Fruit fly (Drosophila melanogaster) whole organism, embryonic: ENCODE data around the gene CG14958.
A peak's percentile ranks its signal among the peaks of the same experiment; 100 is the strongest.

Source experiments
- ATbp ChIP-seq: fragments of 200-800 bp; sonication (Bioruptor generic); optimal IDR thresholded peaks from 2 replicates; lab custom pipeline; 2017; ENCODE audit warnings: missing biosample characterization, mild to moderate bottlenecking, missing genetic modification characterization, missing genetic modification reagents
- Atf6 ChIP-seq: fragments of 200-800 bp; sonication (Bioruptor generic); IDR thresholded peaks from 2 replicates; pipeline ENCODE4 v1.3.6; 2022; ENCODE audit warnings: missing biosample characterization, missing genetic modification characterization
- B-H1 ChIP-seq: fragments of 200-800 bp; sonication (Bioruptor generic); IDR thresholded peaks from 3 replicates; pipeline ENCODE4 v1.3.6; 2022; ENCODE audit warnings: missing biosample characterization, missing genetic modification characterization
- CG10431 ChIP-seq: fragments of 200-800 bp; sonication (Bioruptor generic); optimal IDR thresholded peaks from 3 replicates; lab custom pipeline; 2018; ENCODE audit warnings: missing biosample characterization, mild to moderate bottlenecking, missing genetic modification characterization
- CG11085 ChIP-seq: fragments of 200-800 bp; sonication (Bioruptor generic); IDR thresholded peaks from 2 replicates; pipeline ENCODE4 v1.3.6; 2022; ENCODE audit warnings: missing biosample characterization, missing genetic modification characterization
- CG11695 ChIP-seq: fragments of 200-800 bp; sonication (Bioruptor generic); IDR thresholded peaks from 3 replicates; pipeline ENCODE4 v1.3.6; 2022; ENCODE audit warnings: missing biosample characterization, missing genetic modification characterization
- CG11723 ChIP-seq: fragments of 200-800 bp; sonication (Bioruptor generic); optimal IDR thresholded peaks from 2 replicates; lab custom pipeline; 2017; ENCODE audit warnings: missing biosample characterization, mild to moderate bottlenecking, missing genetic modification characterization
- CG14860 ChIP-seq: fragments of 200-800 bp; sonication (Bioruptor generic); IDR thresholded peaks from 3 replicates; pipeline ENCODE4 v1.3.6; 2022; ENCODE audit warnings: missing biosample characterization, missing genetic modification characterization; ENCODE audit not compliant: partially characterized antibody
- CG14965 ChIP-seq: fragments of 200-800 bp; sonication (Bioruptor generic); optimal IDR thresholded peaks from 2 replicates; lab custom pipeline; 2016; ENCODE audit warnings: missing biosample characterization, missing genetic modification characterization, borderline replicate concordance
- CG15269 ChIP-seq: fragments of 200-800 bp; sonication (Bioruptor generic); optimal IDR thresholded peaks from 2 replicates; lab custom pipeline; 2018; ENCODE audit warnings: missing biosample characterization, mild to moderate bottlenecking, missing genetic modification characterization, moderate library complexity
- CG17612 ChIP-seq: fragments of 200-800 bp; sonication (Bioruptor generic); IDR thresholded peaks from 2 replicates; pipeline ENCODE4 v1.3.6; 2022; ENCODE audit warnings: missing biosample characterization, missing genetic modification characterization
- CG18262 ChIP-seq: fragments of 200-800 bp; optimal IDR thresholded peaks from 3 replicates; lab custom pipeline; 2019; ENCODE audit warnings: missing biosample characterization, mild to moderate bottlenecking, missing genetic modification characterization, moderate library complexity
- CG18476 ChIP-seq: fragments of 200-800 bp; sonication (Bioruptor generic); optimal IDR thresholded peaks from 2 replicates; lab custom pipeline; 2016; ENCODE audit warnings: missing biosample characterization, mild to moderate bottlenecking, missing genetic modification characterization
- CG2120 ChIP-seq: fragments of 200-800 bp; sonication (Bioruptor generic); optimal IDR thresholded peaks from 3 replicates; lab custom pipeline; 2016; ENCODE audit warnings: missing biosample characterization, missing genetic modification characterization
- CG2712 ChIP-seq: fragments of 200-800 bp; optimal IDR thresholded peaks from 3 replicates; lab custom pipeline; 2019; ENCODE audit warnings: missing biosample characterization, mild to moderate bottlenecking, missing genetic modification characterization, moderate library complexity
- CG32767 ChIP-seq: fragments of 200-800 bp; sonication (Bioruptor generic); IDR thresholded peaks from 2 replicates; pipeline ENCODE4 v1.3.6; 2022; ENCODE audit warnings: missing biosample characterization, missing genetic modification characterization
- CG3281 ChIP-seq: fragments of 200-800 bp; sonication (Bioruptor generic); optimal IDR thresholded peaks from 3 replicates; lab custom pipeline; 2017; ENCODE audit warnings: missing biosample characterization, mild to moderate bottlenecking, missing genetic modification characterization
- CG3847 ChIP-seq: fragments of 200-800 bp; sonication (Bioruptor generic); IDR thresholded peaks from 2 replicates; pipeline ENCODE4 v1.3.6; 2022; ENCODE audit warnings: missing biosample characterization, missing genetic modification characterization
- CG4854 ChIP-seq: fragments of 200-800 bp; sonication (Bioruptor generic); optimal IDR thresholded peaks from 2 replicates; lab custom pipeline; 2016; ENCODE audit warnings: missing biosample characterization, missing genetic modification characterization, inconsistent platforms
- CG7372 ChIP-seq: fragments of 200-800 bp; sonication (Bioruptor generic); IDR thresholded peaks from 2 replicates; pipeline ENCODE4 v1.3.6; 2022; ENCODE audit warnings: missing biosample characterization, missing genetic modification characterization
- CG7556 ChIP-seq: fragments of 200-800 bp; sonication (Bioruptor generic); optimal IDR thresholded peaks from 2 replicates; lab custom pipeline; 2017; ENCODE audit warnings: missing biosample characterization, mild to moderate bottlenecking, missing genetic modification characterization
- CG7745 ChIP-seq: fragments of 200-800 bp; sonication (Bioruptor generic); optimal IDR thresholded peaks from 2 replicates; lab custom pipeline; 2018; ENCODE audit warnings: missing biosample characterization, mild to moderate bottlenecking, missing genetic modification characterization, moderate library complexity
- CG7839 ChIP-seq: fragments of 200-800 bp; sonication (Bioruptor generic); optimal IDR thresholded peaks from 3 replicates; lab custom pipeline; 2018; ENCODE audit warnings: missing biosample characterization, mild to moderate bottlenecking, missing genetic modification characterization, moderate library complexity
- CG9215 ChIP-seq: fragments of 200-800 bp; sonication (Bioruptor generic); IDR thresholded peaks from 2 replicates; pipeline ENCODE4 v1.3.6; 2022; ENCODE audit warnings: missing biosample characterization, missing genetic modification characterization
- CG9609 ChIP-seq: fragments of 200-800 bp; sonication (Bioruptor generic); optimal IDR thresholded peaks from 3 replicates; lab custom pipeline; 2016; ENCODE audit warnings: missing biosample characterization, missing genetic modification characterization
- CG9817 ChIP-seq: fragments of 200-800 bp; sonication (Bioruptor generic); optimal IDR thresholded peaks from 2 replicates; lab custom pipeline; 2018; ENCODE audit warnings: missing biosample characterization, mild to moderate bottlenecking, missing genetic modification characterization, moderate library complexity
- CG9876 ChIP-seq: fragments of 200-800 bp; sonication (Bioruptor generic); optimal IDR thresholded peaks from 2 replicates; lab custom pipeline; 2016; ENCODE audit warnings: missing biosample characterization, missing genetic modification characterization
- CG9932 ChIP-seq: fragments of 200-800 bp; sonication (Bioruptor generic); IDR thresholded peaks from 2 replicates; pipeline ENCODE4 v1.3.6; 2022; ENCODE audit warnings: missing biosample characterization, missing genetic modification characterization
- Doc3 ChIP-seq: fragments of 200-800 bp; sonication (Bioruptor generic); IDR thresholded peaks from 3 replicates; pipeline ENCODE4 v1.3.6; 2022; ENCODE audit warnings: missing biosample characterization, missing genetic modification characterization; ENCODE audit not compliant: partially characterized antibody
- E2f1 ChIP-seq: fragments of 200-800 bp; sonication (Bioruptor generic); IDR thresholded peaks from 2 replicates; pipeline ENCODE4 v1.3.6; 2022; ENCODE audit warnings: missing biosample characterization, missing genetic modification characterization
- Eip74EF ChIP-seq, 2 experiments: fragments of 200-800 bp in 1 of 2; fragments of >200 bp in 1 of 2; sonication (Bioruptor generic) in 1 of 2; optimal IDR thresholded peaks; 2 replicates each; lab custom pipeline; 2017 to 2019; ENCODE audit warnings: missing biosample characterization in 2 of 2, missing genetic modification characterization in 2 of 2, mild to moderate bottlenecking in 1 of 2, moderate library complexity in 1 of 2
- Ets65A ChIP-seq: fragments of 200-800 bp; sonication (Bioruptor generic); peaks from one replicate; lab custom pipeline; 2016; ENCODE audit warnings: missing biosample characterization, missing genetic modification characterization
- Fer1 ChIP-seq: fragments of 200-800 bp; sonication (Bioruptor generic); optimal IDR thresholded peaks from 2 replicates; lab custom pipeline; 2017; ENCODE audit warnings: missing biosample characterization, mild to moderate bottlenecking, missing genetic modification characterization
- Lhr ChIP-seq: fragments of 200-800 bp; sonication (Bioruptor generic); optimal IDR thresholded peaks from 3 replicates; lab custom pipeline; 2017; ENCODE audit warnings: mild to moderate bottlenecking, missing biosample characterization, missing genetic modification reagents, missing genetic modification characterization
- NK7.1 ChIP-seq: fragments of 200-800 bp; sonication (Bioruptor generic); optimal IDR thresholded peaks from 3 replicates; lab custom pipeline; 2016; ENCODE audit warnings: missing biosample characterization, missing genetic modification characterization
- Nf-YB ChIP-seq: fragments of 200-800 bp; sonication (Bioruptor generic); optimal IDR thresholded peaks from 3 replicates; lab custom pipeline; 2019; ENCODE audit warnings: missing biosample characterization, mild to moderate bottlenecking, missing genetic modification characterization, moderate library complexity
- Opbp ChIP-seq: fragments of 200-800 bp; sonication (Bioruptor generic); IDR thresholded peaks from 3 replicates; pipeline ENCODE4 v1.3.6; 2022; ENCODE audit warnings: missing biosample characterization, missing genetic modification characterization; ENCODE audit not compliant: partially characterized antibody
- btn ChIP-seq: fragments of 200-800 bp; sonication (Bioruptor generic); optimal IDR thresholded peaks from 2 replicates; lab custom pipeline; 2016; ENCODE audit warnings: missing biosample characterization, missing genetic modification characterization
- ci ChIP-seq: fragments of 200-800 bp; sonication (Bioruptor generic); IDR thresholded peaks from 3 replicates; pipeline ENCODE4 v1.3.6; 2022; ENCODE audit warnings: missing biosample characterization, missing genetic modification characterization
- dan ChIP-seq: fragments of 200-800 bp; sonication (Bioruptor generic); IDR thresholded peaks from 2 replicates; pipeline ENCODE4 v1.3.6; 2022; ENCODE audit warnings: missing biosample characterization, missing genetic modification characterization
- fd3F ChIP-seq: fragments of 200-800 bp; sonication (Bioruptor generic); optimal IDR thresholded peaks from 2 replicates; lab custom pipeline; 2018; ENCODE audit warnings: missing biosample characterization, mild to moderate bottlenecking, missing genetic modification characterization, moderate library complexity
- fu2 ChIP-seq: fragments of 200-800 bp; sonication (Bioruptor generic); optimal IDR thresholded peaks from 2 replicates; lab custom pipeline; 2016; ENCODE audit warnings: missing biosample characterization, missing genetic modification characterization
- jumu ChIP-seq: fragments of 200-800 bp; sonication (Bioruptor generic); optimal IDR thresholded peaks from 3 replicates; lab custom pipeline; 2016; ENCODE audit warnings: missing biosample characterization, missing genetic modification characterization
- kay ChIP-seq: fragments of 200-800 bp; sonication (Bioruptor generic); optimal IDR thresholded peaks from 2 replicates; lab custom pipeline; 2016; ENCODE audit warnings: missing biosample characterization, missing genetic modification characterization
- lbe ChIP-seq: fragments of 200-800 bp; sonication (Bioruptor generic); optimal IDR thresholded peaks from 2 replicates; lab custom pipeline; 2016; ENCODE audit warnings: missing biosample characterization, mild to moderate bottlenecking, missing genetic modification characterization
- onecut ChIP-seq: fragments of 200-800 bp; sonication (Bioruptor generic); IDR thresholded peaks from 2 replicates; pipeline ENCODE4 v1.3.6; 2022; ENCODE audit warnings: missing biosample characterization, missing genetic modification characterization
- p53 ChIP-seq: fragments of 200-800 bp; sonication (Bioruptor generic); optimal IDR thresholded peaks from 2 replicates; lab custom pipeline; 2016; ENCODE audit warnings: missing biosample characterization, missing genetic modification characterization
- twi ChIP-seq: fragments of 200-800 bp; optimal IDR thresholded peaks from 2 replicates; lab custom pipeline; 2019; ENCODE audit warnings: missing biosample characterization, mild to moderate bottlenecking, missing genetic modification characterization, moderate library complexity
- vvl ChIP-seq: fragments of 200-800 bp; sonication (Bioruptor generic); IDR thresholded peaks from 2 replicates; pipeline ENCODE4 v1.3.6; 2022; ENCODE audit warnings: missing biosample characterization, missing genetic modification characterization

CG14958 gene

DNA sequence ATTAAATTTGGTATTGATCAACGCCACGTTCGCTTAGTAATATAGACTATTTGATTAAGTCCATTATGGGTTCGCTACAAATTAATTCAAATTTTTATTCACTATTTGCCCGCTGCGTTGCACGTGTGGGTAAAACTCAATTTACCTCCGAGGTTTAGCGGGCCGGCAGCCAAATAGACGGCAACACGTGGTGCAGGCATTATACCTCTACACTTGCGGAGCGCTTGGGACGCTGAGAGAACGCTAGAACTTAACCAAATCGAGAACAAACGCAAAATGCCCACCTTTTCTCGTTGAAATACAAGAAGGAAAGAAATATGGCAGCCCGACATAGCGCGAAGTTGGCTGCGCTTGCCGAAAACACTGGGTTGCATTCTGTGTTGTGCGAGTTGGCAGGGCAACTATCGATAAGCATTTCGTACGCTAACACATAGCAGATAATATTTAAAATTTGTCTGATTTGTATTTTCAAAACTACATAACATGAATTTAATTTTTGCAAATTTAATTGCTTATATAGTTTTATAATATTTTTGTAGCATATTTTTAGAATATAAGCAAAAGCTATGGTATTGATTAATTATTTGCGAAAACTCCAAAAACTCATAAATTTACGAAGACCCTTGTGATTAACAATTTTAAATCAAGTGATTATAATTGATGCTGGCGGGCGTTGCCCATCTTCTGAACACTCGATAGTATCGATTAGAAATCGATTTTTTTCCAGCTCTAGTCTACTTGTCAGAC, 33.0 kb downstream of the CG14958 start, which contains the start of the genes RpL28 and eIF1 (continued):
- TF ChIP-seq twi (tag; lab: Kevin White, UChicago) (peak; percentile 73), CG14860 (peak; percentile 60; the same call in 2 of the 3 replicates), CG7372 (GFP tag; lab: Robert Waterston, UW) (peak; percentile 71), CG3281 (GFP tag; lab: Kevin White, UChicago) (peak; percentile 94), jumu (GFP tag; lab: Kevin White, UChicago) (peak; percentile 84), NK7.1 (GFP tag; lab: Kevin White, UChicago) (peak; percentile 84), lbe (peak; percentile 86), btn (GFP tag; lab: Kevin White, UChicago) (peak; percentile 79), fd3F (peak; percentile 87), Fer1 (peak; percentile 90), CG9876 (peak; percentile 95), Doc3 (GFP tag; lab: Robert Waterston, UW) (peak; percentile 81), CG11723 (peak; percentile 37), CG3847 (peak; percentile 89), CG2120 (GFP tag; lab: Kevin White, UChicago) (peak; percentile 77), Opbp (GFP tag; lab: Robert Waterston, UW) (peak; percentile 99), CG4854 (peak; percentile 85), CG9817 (tag; lab: Kevin White, UChicago) (peak; percentile 88), CG7556 (GFP tag; lab: Kevin White, UChicago) (peak; percentile 85), CG11695 (peak; percentile 63; the same call in 2 of the 3 replicates), p53 (GFP tag; lab: Kevin White, UChicago) (peak; percentile 82), ci (peak; percentile 97), Lhr (GFP tag; lab: Kevin White, UChicago) (peak; percentile 94), CG10431 (GFP tag; lab: Kevin White, UChicago) (peak; percentile 90), CG17612 (GFP tag; lab: Robert Waterston, UW) (peak; percentile 54; the same call in 1 of the 2 replicates), Eip74EF (GFP tag; optimal IDR thresholded peaks at IDR 0.05; lab: Kevin White, UChicago) (peak in 1 of 2 experiments; percentile 44), vvl (GFP tag; lab: Robert Waterston, UW) (peak; percentile 91), CG11085 (peak; percentile 87), CG9932 (GFP tag; lab: Robert Waterston, UW) (peak; percentile 89), CG9215 (GFP tag; lab: Robert Waterston, UW) (peak; percentile 83), CG7745 (peak; percentile 40), CG14965 (GFP tag; lab: Kevin White, UChicago) (peak; percentile 74), Atf6 (GFP tag; lab: Robert Waterston, UW) (peak; percentile 76), B-H1 (GFP tag; lab: Robert Waterston, UW) (peak; percentile 81), CG18476 (GFP tag; lab: Kevin White, UChicago) (peak; percentile 83), dan (GFP tag; lab: Robert Waterston, UW) (no peak), Ets65A (peak; percentile 99), kay (GFP tag; lab: Kevin White, UChicago) (peak; percentile 61), Nf-YB (peak; percentile 64), fu2 (GFP tag; lab: Kevin White, UChicago) (peak; percentile 81), E2f1 (GFP tag; lab: Robert Waterston, UW) (peak; percentile 70), onecut (GFP tag; lab: Robert Waterston, UW) (peak; percentile 89), CG18262 (tag; lab: Kevin White, UChicago) (peak; percentile 83), CG32767 (GFP tag; lab: Robert Waterston, UW) (peak; percentile 57; the same call in 1 of the 2 replicates), CG9609 (GFP tag; lab: Kevin White, UChicago) (peak; percentile 89), CG7839 (tag; lab: Kevin White, UChicago) (peak; percentile 84), CG2712 (tag; lab: Kevin White, UChicago) (peak; percentile 86), ATbp (GFP tag; lab: Kevin White, UChicago) (peak; percentile 88), CG15269 (peak; percentile 56)
